Worm (Caenorhabditis elegans): Measurements from ENCODE around the gene cox-14.

Gene cox-14

DNA sequence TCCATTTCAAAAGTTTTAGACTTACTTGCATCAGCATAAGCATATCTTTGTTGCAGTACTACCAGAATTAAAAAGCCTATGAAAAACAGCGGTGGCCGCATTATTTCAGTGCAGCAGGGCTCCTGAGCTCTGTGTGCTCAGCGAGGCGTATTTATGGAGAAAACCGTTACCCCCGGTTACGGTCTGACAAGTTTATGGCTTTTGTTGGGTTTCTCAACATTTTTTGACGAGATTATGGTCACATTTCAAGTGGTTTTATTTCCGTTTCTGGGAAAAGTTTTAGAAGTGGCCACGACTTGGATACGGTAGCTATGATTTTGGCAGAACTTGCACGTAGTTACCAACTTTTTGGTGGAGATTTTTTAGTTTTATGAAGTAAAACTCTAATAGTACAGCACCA lies 15.2 kb downstream of the cox-14 start, which contains the start of gene paml-1:
Gene paml-1 (minus strand): TSS at position 101 of the 400 bp plus-strand sequence.
- no peak for TF ChIP-seq nhr-2 (tag; optimal IDR thresholded peaks at IDR 0.05)
- no peak for TF ChIP-seq unc-62 (GFP tag; optimal IDR thresholded peaks at IDR 0.05)
- TF ChIP-seq sem-2 (GFP tag; optimal IDR thresholded peaks at IDR 0.05): no peak
- TF ChIP-seq cnd-1 (tag; optimal IDR thresholded peaks at IDR 0.05): no peak
- TF ChIP-seq bed-3 (GFP tag; optimal IDR thresholded peaks at IDR 0.05): no peak
- no peak for TF ChIP-seq snpc-4 (tag; optimal IDR thresholded peaks at IDR 0.05)
- no peak for TF ChIP-seq drap-1 (GFP tag; optimal IDR thresholded peaks at IDR 0.05)
- no peak for TF ChIP-seq blmp-1 (tag; optimal IDR thresholded peaks at IDR 0.05)
- TF ChIP-seq lin-13 (tag; optimal IDR thresholded peaks at IDR 0.05): no peak
- no peak for TF ChIP-seq zip-8 (tag; optimal IDR thresholded peaks at IDR 0.05)
- TF ChIP-seq mls-2 (tag; optimal IDR thresholded peaks at IDR 0.05): no peak
- TF ChIP-seq elt-3 (tag; optimal IDR thresholded peaks at IDR 0.05): no peak
- no peak for TF ChIP-seq tbx-8 (GFP tag; optimal IDR thresholded peaks at IDR 0.05)
- no peak for TF ChIP-seq ham-2 (GFP tag; optimal IDR thresholded peaks at IDR 0.05)
- no peak for TF ChIP-seq M03D4.4 (tag; optimal IDR thresholded peaks at IDR 0.05)
- no peak for TF ChIP-seq sptf-1 (tag; optimal IDR thresholded peaks at IDR 0.05)
- TF ChIP-seq ceh-43 (GFP tag; optimal IDR thresholded peaks at IDR 0.05): no peak
- no peak for TF ChIP-seq ztf-11 (tag; optimal IDR thresholded peaks at IDR 0.05)
- TF ChIP-seq nhr-28 (tag; optimal IDR thresholded peaks at IDR 0.05): no peak

DNA sequence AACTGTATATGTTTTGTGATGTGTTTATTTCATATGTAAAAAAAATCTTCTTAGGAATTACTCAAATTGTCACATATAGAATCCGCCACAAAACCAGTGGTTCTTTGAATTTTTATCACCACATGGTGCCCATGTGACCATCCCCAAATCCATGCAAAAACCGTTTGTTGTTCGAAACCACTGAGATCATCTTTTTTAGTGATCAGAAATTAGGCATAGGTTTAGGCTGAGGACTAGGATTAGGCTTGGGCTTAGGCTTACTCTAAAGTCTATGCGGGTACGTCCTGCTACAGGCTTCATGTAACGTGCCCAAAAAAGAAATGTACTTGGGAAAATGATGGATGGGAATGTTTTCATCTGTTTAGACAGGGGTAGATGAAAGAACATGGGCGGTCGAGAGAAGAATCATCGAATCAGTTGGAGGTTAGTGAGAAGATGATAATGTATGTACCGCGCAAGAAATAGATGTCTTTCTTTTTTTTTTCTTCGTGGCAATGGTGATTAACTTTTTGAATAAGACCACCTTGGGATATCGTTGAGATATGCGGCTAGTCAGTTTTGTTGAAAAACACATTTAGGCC lies 17.6 kb downstream of the cox-14 start:
- TF ChIP-seq ceh-83 (GFP tag; optimal IDR thresholded peaks at IDR 0.05) (no peak), blmp-1 (tag; optimal IDR thresholded peaks at IDR 0.05) (no peak), sem-2 (GFP tag; optimal IDR thresholded peaks at IDR 0.05) (no peak), nhr-12 (tag; optimal IDR thresholded peaks at IDR 0.05) (no peak), mls-2 (tag; optimal IDR thresholded peaks at IDR 0.05) (no peak), nhr-28 (tag; optimal IDR thresholded peaks at IDR 0.05) (no peak), mep-1 (tag; optimal IDR thresholded peaks at IDR 0.05) (no peak), lin-13 (tag; optimal IDR thresholded peaks at IDR 0.05) (no peak), flh-1 (GFP tag; optimal IDR thresholded peaks at IDR 0.05) (no peak), ces-1 (GFP tag; optimal IDR thresholded peaks at IDR 0.05) (no peak), nhr-2 (tag; optimal IDR thresholded peaks at IDR 0.05) (no peak), elt-1 (tag; optimal IDR thresholded peaks at IDR 0.05; ENCODE audit: borderline replicate concordance, insufficient read depth) (no peak), elt-3 (tag; optimal IDR thresholded peaks at IDR 0.05) (no peak), unc-39 (tag; optimal IDR thresholded peaks at IDR 0.05) (no peak)

DNA sequence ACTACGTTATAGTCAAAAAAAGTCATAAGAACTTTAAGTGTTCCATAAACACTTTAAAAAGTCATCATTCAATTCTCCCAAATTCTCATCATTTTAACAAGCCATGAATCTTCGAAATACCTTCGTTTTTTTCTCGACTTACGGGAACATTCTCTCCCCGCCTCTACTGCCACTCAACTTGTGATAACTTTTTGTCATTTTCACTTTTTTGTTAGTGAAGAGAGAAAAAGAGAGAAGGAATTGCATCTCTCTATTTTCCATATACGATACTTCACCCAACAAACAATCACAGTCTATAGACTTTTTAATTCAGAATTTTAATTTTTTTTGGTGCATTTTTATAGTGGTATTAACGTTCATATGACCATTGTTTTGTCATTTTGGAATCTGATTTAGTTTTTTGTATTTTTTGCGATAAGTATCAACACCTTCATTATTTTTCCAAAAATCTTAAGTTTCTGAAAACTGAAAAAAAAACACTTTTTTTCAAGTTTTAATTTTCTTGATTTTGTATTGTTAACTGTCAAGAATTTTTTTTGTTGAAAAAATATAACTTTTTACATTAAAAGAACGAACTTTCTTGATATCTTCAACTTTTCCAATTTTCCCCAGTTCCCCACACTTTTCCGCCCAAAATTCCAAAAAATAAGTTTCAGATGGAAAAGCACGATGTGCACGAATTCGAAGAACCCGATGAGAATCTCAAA lies 19.9 kb downstream of the cox-14 start, which contains the start of gene Y70G10A.3:
Gene Y70G10A.3 (plus strand): TSS at position 657 of the 707 bp plus-strand sequence.
- TF ChIP-seq blmp-1 (tag; optimal IDR thresholded peaks at IDR 0.05) (no peak), sptf-1 (tag; optimal IDR thresholded peaks at IDR 0.05) (no peak), unc-120 (tag; optimal IDR thresholded peaks at IDR 0.05; ENCODE audit: poor library complexity, severe bottlenecking) (no peak), cnd-1 (tag; optimal IDR thresholded peaks at IDR 0.05) (no peak), M03D4.4 (tag; optimal IDR thresholded peaks at IDR 0.05) (no peak)

DNA sequence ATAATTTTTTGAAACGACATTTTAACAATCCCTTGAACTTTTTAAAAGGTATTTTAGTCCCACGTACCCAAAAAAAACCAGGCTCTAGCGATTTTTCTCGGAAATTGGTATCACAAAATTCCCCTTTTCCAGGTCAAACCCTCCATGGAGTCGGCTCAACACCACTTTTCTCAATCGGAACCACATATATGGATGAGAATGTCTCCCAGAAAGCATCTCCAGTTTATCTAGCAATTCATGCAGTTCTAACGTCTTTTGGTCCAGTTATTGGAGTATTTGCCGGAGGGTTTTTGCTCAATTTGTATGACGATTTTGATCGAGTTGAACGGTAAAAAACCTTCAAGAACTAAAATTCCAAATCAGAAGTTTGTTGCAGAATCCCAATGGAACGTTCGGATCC lies 21.3 kb downstream of the cox-14 start:
- no peak for TF ChIP-seq pha-4 (tag; optimal IDR thresholded peaks at IDR 0.05)
- TF ChIP-seq drap-1 (GFP tag; optimal IDR thresholded peaks at IDR 0.05): no peak
- no peak for TF ChIP-seq ceh-83 (GFP tag; optimal IDR thresholded peaks at IDR 0.05)
- TF ChIP-seq unc-120 (tag; optimal IDR thresholded peaks at IDR 0.05; ENCODE audit: poor library complexity, severe bottlenecking): no peak
- no peak for TF ChIP-seq zip-8 (tag; optimal IDR thresholded peaks at IDR 0.05)
- no peak for TF ChIP-seq lsy-2 (tag; optimal IDR thresholded peaks at IDR 0.05)
- no peak for TF ChIP-seq bed-3 (GFP tag; optimal IDR thresholded peaks at IDR 0.05)
- TF ChIP-seq nhr-12 (tag; optimal IDR thresholded peaks at IDR 0.05): no peak
- no peak for TF ChIP-seq tbx-8 (GFP tag; optimal IDR thresholded peaks at IDR 0.05)
- TF ChIP-seq nhr-2 (tag; optimal IDR thresholded peaks at IDR 0.05): no peak
- TF ChIP-seq ceh-43 (GFP tag; optimal IDR thresholded peaks at IDR 0.05): no peak
- no peak for TF ChIP-seq mab-5 (tag; optimal IDR thresholded peaks at IDR 0.05)
- TF ChIP-seq ham-2 (GFP tag; optimal IDR thresholded peaks at IDR 0.05): no peak
- TF ChIP-seq elt-1 (tag; optimal IDR thresholded peaks at IDR 0.05; ENCODE audit: borderline replicate concordance, insufficient read depth): no peak
- TF ChIP-seq ztf-11 (tag; optimal IDR thresholded peaks at IDR 0.05): no peak
- no peak for TF ChIP-seq lin-32 (GFP tag; optimal IDR thresholded peaks at IDR 0.05)
- no peak for TF ChIP-seq ces-1 (GFP tag; optimal IDR thresholded peaks at IDR 0.05)

All from whole organism, mixed stage, embryonic.